Fruit fly (Drosophila melanogaster) whole organism, wandering third instar larva: Measurements from ENCODE around the gene Mcm2.

Experiments used
- Abd-B ChIP-seq: fragments of >200 bp; optimal IDR thresholded peaks from 2 replicates; lab custom pipeline; 2017; ENCODE audit warnings: missing biosample characterization, missing genetic modification characterization
- CG9705 ChIP-seq: fragments of 200-800 bp; sonication (Bioruptor generic); optimal IDR thresholded peaks from 2 replicates; lab custom pipeline; 2018; ENCODE audit warnings: missing biosample characterization, mild to moderate bottlenecking, missing genetic modification characterization
- CrebA ChIP-seq: fragments of 200-800 bp; sonication (Bioruptor generic); optimal IDR thresholded peaks from 2 replicates; lab custom pipeline; 2016; ENCODE audit warnings: missing biosample characterization, mild to moderate bottlenecking, missing genetic modification characterization, borderline replicate concordance
- GATAd ChIP-seq: sonication (Bioruptor generic); optimal IDR thresholded peaks from 2 replicates; lab custom pipeline; 2016; ENCODE audit warnings: missing biosample characterization, missing genetic modification characterization
- Vsx2 ChIP-seq: fragments of 200-300, 225-300 bp; sonication (Bioruptor generic); optimal IDR thresholded peaks from 2 replicates; lab custom pipeline; 2018; ENCODE audit warnings: missing biosample characterization, missing genetic modification characterization; ENCODE audit not compliant: partially characterized antibody
- fru ChIP-seq: fragments of 200-800 bp; sonication (Bioruptor generic); optimal IDR thresholded peaks from 3 replicates; lab custom pipeline; 2016; ENCODE audit warnings: missing biosample characterization, mild to moderate bottlenecking, missing genetic modification characterization
- h ChIP-seq: fragments of 200-800 bp; sonication (Bioruptor generic); optimal IDR thresholded peaks from 3 replicates; lab custom pipeline; 2016; ENCODE audit warnings: missing biosample characterization, mild to moderate bottlenecking, missing genetic modification characterization
- sv ChIP-seq: fragments of 200-800 bp; sonication (Bioruptor generic); optimal IDR thresholded peaks from 3 replicates; lab custom pipeline; 2016; ENCODE audit warnings: missing biosample characterization, missing genetic modification characterization

- TF ChIP-seq sv (GFP tag; lab: Kevin White, UChicago) (no peak), Vsx2 (no peak), fru (GFP tag; lab: Kevin White, UChicago) (no peak), h (GFP tag; lab: Kevin White, UChicago) (no peak), CG9705 (GFP tag; lab: Kevin White, UChicago) (no peak), Abd-B (no peak), CrebA (no peak), GATAd (no peak)
These were observed 22.9 kb downstream of the Mcm2 start, which contains the start of gene Nazo for dm6 chr3R:8287697-8288096.
